Fruit fly (Drosophila melanogaster): ENCODE results near the gene RPA2.

RPA2 gene

DNA sequence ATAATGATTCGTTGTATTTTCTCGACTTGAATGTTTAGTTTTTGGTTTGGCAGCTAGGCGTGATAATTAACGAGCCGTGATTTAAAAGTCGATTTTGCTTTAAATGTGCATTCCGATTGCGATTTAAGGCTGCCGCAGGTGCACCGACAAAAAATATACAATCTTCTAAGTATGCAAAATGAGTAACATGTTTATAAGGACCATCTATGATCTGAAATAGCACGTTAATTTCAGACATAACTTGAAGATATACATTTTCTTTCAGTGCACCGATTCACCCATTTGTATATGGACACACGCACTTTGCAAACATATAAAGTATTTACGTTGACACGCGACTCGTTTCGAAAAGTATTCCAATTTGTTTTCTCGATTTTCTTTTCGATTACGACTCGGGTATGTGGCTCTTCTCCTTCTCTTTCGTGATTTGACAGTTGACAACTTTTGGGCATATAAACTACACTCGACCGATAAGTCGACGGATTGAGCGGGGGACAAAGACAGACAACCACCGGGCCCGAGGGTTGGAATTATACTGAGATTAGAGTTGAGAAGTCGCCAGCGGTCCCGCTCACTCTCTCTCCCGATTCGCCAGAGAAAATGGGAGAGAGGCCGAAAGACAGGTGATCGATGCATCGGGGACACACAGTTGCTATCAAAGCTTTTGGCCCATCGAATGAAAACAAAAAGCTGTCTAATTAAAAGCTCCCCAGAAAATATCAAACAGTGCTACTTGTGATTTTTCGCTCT is 35.9 kb downstream of the RPA2 start (continued):
- TF ChIP-seq CG11247 (GFP tag; IDR thresholded peaks at IDR 0.05) (no peak), CG2116 (GFP tag; optimal IDR thresholded peaks at IDR 0.05) (no peak), CG12155 (GFP tag; optimal IDR thresholded peaks at IDR 0.05) (no peak), H2.0 (GFP tag; IDR thresholded peaks at IDR 0.05) (no peak), exex (tag; optimal IDR thresholded peaks at IDR 0.05) (peak; percentile 62), Nf-YA (GFP tag; IDR thresholded peaks at IDR 0.05) (no peak), Mes4 (GFP tag; optimal IDR thresholded peaks at IDR 0.05) (no peak), chif (GFP tag; optimal IDR thresholded peaks at IDR 0.05) (peak in 1 of 2 experiments; percentile 5), chn (GFP tag; optimal IDR thresholded peaks at IDR 0.05) (no peak), CG6854 (GFP tag; optimal IDR thresholded peaks at IDR 0.05) (no peak), tgo (GFP tag; IDR thresholded peaks at IDR 0.05) (no peak; the same call in 2 of the 3 replicates), CG4282 (GFP tag; optimal IDR thresholded peaks at IDR 0.05) (no peak), CG6254 (GFP tag; optimal IDR thresholded peaks at IDR 0.05) (peak; percentile 8), Dref (GFP tag; IDR thresholded peaks at IDR 0.05) (no peak), CG11723 (GFP tag; optimal IDR thresholded peaks at IDR 0.05) (no peak), Xbp1 (GFP tag; optimal IDR thresholded peaks at IDR 0.05) (peak; percentile 26), maf-S (GFP tag; optimal IDR thresholded peaks at IDR 0.05) (no peak), Taf1 (GFP tag; IDR thresholded peaks at IDR 0.05) (no peak), CG10267 (tag; optimal IDR thresholded peaks at IDR 0.05) (peak; percentile 15), ham (GFP tag; IDR thresholded peaks at IDR 0.05) (no peak), salm (tag; optimal IDR thresholded peaks at IDR 0.05) (no peak), CG16815 (GFP tag; optimal IDR thresholded peaks at IDR 0.05) (no peak), Ptx1 (GFP tag; IDR thresholded peaks at IDR 0.05) (peak; percentile 36; the same call in 1 of the 2 replicates), CG6654 (GFP tag; optimal IDR thresholded peaks at IDR 0.05) (no peak), CG7963 (GFP tag; IDR thresholded peaks at IDR 0.05; ENCODE audit: partially characterized antibody) (no peak), caup (GFP tag; optimal IDR thresholded peaks at IDR 0.05; ENCODE audit: severe bottlenecking) (peak; percentile 5), CG12299 (tag; optimal IDR thresholded peaks at IDR 0.05) (no peak), CG6791 (GFP tag; IDR thresholded peaks at IDR 0.05; ENCODE audit: partially characterized antibody) (no peak), CG5245 (GFP tag; optimal IDR thresholded peaks at IDR 0.05) (no peak), CG12236 (GFP tag; optimal IDR thresholded peaks at IDR 0.05) (no peak), CG12219 (GFP tag; optimal IDR thresholded peaks at IDR 0.05) (peak; percentile 44), ci (GFP tag; IDR thresholded peaks at IDR 0.05) (peak; percentile 67; the same call in 1 of the 3 replicates), Dp (GFP tag; optimal IDR thresholded peaks at IDR 0.05) (no peak), CG31365 (tag; optimal IDR thresholded peaks at IDR 0.05) (peak; percentile 3), CG17568 (GFP tag; optimal IDR thresholded peaks at IDR 0.05) (no peak), CG17612 (GFP tag; IDR thresholded peaks at IDR 0.05) (no peak), sob (GFP tag; IDR thresholded peaks at IDR 0.05) (no peak), CG2889 (GFP tag; IDR thresholded peaks at IDR 0.05) (no peak), cg (GFP tag; optimal IDR thresholded peaks at IDR 0.05) (no peak), Bteb2 (GFP tag; optimal IDR thresholded peaks at IDR 0.05) (no peak), Fer3 (tag; optimal IDR thresholded peaks at IDR 0.05) (no peak), croc (GFP tag; conservative IDR thresholded peaks at IDR 0.05) (no peak), sug (tag; optimal IDR thresholded peaks at IDR 0.05) (peak; percentile 38), bsh (GFP tag; optimal IDR thresholded peaks at IDR 0.05) (peak in 1 of 2 experiments; percentile 47), Ets65A (GFP tag) (no peak), CHES-1-like (GFP tag; optimal IDR thresholded peaks at IDR 0.05) (no peak), D19B (GFP tag; optimal IDR thresholded peaks at IDR 0.05) (no peak), emc (GFP tag; optimal IDR thresholded peaks at IDR 0.05) (no peak), ssp (GFP tag; IDR thresholded peaks at IDR 0.05) (no peak), CG7556 (GFP tag; optimal IDR thresholded peaks at IDR 0.05) (peak; percentile 23)
